Worm (Caenorhabditis elegans): ENCODE data around the gene rpl-35.

Gene rpl-35

DNA sequence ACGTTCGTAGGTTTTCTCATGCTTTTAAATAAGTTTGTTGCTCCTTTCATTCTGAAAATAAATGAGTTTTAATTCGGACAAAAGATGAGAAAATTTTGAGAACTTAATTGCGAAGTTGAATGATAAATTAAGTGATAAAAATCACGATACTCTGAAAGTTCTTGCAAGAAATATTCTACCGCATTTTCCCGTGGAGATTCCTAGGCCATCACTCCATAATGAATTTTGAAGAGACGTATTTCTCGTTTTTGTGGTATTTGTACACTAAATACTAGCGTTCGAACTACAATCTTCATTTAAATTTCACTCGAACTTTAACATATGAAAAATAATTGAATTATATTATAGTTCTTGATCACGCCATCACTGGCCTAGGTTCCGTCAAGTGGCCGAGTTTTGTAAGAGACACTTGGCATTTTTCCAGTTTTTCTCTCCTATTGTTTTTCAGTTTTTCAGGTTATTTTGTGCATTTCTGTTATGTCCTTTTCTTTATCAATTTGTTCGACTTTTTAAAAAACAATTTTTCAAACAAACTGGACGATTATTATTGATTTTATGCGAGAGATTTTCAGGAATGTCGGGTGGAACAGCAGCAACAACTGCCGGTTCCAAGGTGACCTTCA lies 3.6 kb downstream of the rpl-35 start, which contains the start of the genes coq-5 and ufm-1 (continued):
- TF ChIP-seq mep-1 (tag; optimal IDR thresholded peaks at IDR 0.05): peak; percentile 1

DNA sequence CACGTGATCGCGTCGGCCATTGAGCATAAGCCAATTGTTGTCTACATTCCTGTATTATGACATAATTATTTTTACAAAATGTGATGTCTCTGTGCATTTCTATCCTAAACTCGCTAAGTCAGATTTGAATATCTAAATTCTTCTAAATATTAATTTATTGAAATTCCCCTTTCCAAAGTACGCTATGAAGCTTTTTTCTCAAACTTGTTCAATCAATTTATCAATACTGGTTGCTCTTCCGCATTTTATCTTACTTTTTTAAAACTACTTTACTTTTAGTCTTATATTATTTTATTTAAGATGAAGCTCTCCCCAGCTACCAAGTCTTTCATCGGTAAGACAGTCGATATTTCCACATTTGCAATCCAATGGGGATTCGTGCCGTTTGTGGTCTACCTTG lies 4.4 kb downstream of the rpl-35 start, which contains the start of gene tomm-7:
tomm-7 (plus strand) TSS at position 301 of the 400 bp plus-strand sequence.
- no peak for TF ChIP-seq F26F4.8 (GFP tag; conservative IDR thresholded peaks at IDR 0.05)
- no peak for TF ChIP-seq mdl-1 (tag; optimal IDR thresholded peaks at IDR 0.05)
- TF ChIP-seq tra-1 (GFP tag; IDR thresholded peaks at IDR 0.05): no peak
- TF ChIP-seq T20F7.1 (GFP tag; optimal IDR thresholded peaks at IDR 0.05): no peak
- no peak for TF ChIP-seq ceh-82 (tag; optimal IDR thresholded peaks at IDR 0.05)
- TF ChIP-seq unc-130 (GFP tag; optimal IDR thresholded peaks at IDR 0.05): no peak
- TF ChIP-seq snpc-1.2 (GFP tag; IDR thresholded peaks at IDR 0.05): no peak
- no peak for TF ChIP-seq dmd-9 (GFP tag; IDR thresholded peaks at IDR 0.05)
- TF ChIP-seq jun-1 (tag; optimal IDR thresholded peaks at IDR 0.05): no peak

DNA sequence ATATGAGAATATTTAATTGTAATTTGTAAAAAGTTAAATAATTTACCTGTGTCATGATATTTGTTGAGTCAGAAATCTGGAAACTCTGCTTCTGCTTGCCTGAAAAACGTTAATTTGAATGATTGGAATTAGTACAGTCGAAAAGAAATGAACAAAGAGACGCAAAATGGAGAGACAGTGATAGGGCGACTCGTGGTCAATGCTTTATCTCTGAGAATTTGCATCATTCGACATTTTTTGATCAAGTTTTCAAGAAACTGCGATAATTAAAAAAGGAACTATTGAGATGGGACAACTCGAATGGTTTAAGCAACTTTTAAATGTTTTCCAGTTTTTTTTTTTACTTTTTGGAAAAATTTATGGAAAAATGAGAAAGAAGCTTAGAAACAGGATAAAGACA lies 6.0 kb downstream of the rpl-35 start, which contains the start of gene cuc-1:
cuc-1 (minus strand) TSS at position 101 of the 400 bp plus-strand sequence.
- TF ChIP-seq egl-27 (tag; optimal IDR thresholded peaks at IDR 0.05) (no peak), F49E8.2 (tag; optimal IDR thresholded peaks at IDR 0.05; ENCODE audit: borderline replicate concordance) (no peak), ceh-44 (GFP tag; IDR thresholded peaks at IDR 0.05) (no peak), T26A8.4 (GFP tag; IDR thresholded peaks at IDR 0.05) (no peak), ama-1 (optimal IDR thresholded peaks at IDR 0.05) (no peak), daf-16 (GFP tag; optimal IDR thresholded peaks at IDR 0.05) (no peak), daf-16 (tag; optimal IDR thresholded peaks at IDR 0.05) (peak; percentile 5), php-3 (GFP tag; IDR thresholded peaks at IDR 0.05) (no peak), pha-4 (GFP tag; IDR thresholded peaks at IDR 0.05) (no peak), pha-4 (tag; optimal IDR thresholded peaks at IDR 0.05) (no peak), T20F7.1 (GFP tag; optimal IDR thresholded peaks at IDR 0.05) (no peak), hlh-11 (tag; optimal IDR thresholded peaks at IDR 0.05) (peak; percentile 3), nhr-102 (tag; optimal IDR thresholded peaks at IDR 0.05) (no peak), madf-9 (GFP tag; conservative IDR thresholded peaks at IDR 0.05) (no peak), hlh-30 (tag; optimal IDR thresholded peaks at IDR 0.05; ENCODE audit: insufficient read depth) (peak; percentile 31), dmd-8 (GFP tag; IDR thresholded peaks at IDR 0.05) (no peak)

DNA sequence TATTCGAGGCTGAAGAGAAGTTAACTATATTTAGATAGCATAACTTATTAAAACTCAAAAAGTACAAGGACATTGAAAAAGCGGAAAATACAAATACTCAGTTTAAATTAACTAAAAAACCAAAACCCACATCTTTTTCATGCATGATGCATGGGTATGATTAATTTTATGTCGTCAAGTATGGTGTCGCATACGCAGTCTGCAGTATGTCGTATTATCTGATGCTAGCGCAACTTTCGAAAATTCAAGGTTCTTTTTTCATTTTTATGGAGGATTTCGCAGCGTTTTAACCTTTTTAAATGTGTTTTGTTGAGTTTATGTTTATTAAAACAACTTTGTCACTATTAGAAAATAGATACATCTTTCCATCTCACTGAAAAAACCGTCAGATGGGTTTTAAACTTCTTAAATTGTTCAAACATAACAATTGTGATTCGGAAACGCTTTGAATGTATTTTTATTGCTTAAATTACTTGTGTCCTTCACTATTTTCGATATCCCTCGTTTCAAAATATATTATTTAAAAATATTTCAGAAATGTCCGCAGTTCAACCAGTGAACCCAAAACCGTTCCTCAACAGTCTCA lies 6.7 kb downstream of the rpl-35 start, which contains the start of gene snr-5:
snr-5 (plus strand) TSS at position 536 of the 586 bp plus-strand sequence.
- TF ChIP-seq mxl-3 (GFP tag; optimal IDR thresholded peaks at IDR 0.05): no peak
- TF ChIP-seq lsy-2 (tag; optimal IDR thresholded peaks at IDR 0.05): peak in 1 of 2 experiments; percentile 46
- TF ChIP-seq T26A8.4 (GFP tag; IDR thresholded peaks at IDR 0.05): no peak
- TF ChIP-seq egl-27 (tag; optimal IDR thresholded peaks at IDR 0.05): no peak
- no peak for TF ChIP-seq daf-16 (GFP tag; optimal IDR thresholded peaks at IDR 0.05)
- peak; percentile 10 for TF ChIP-seq daf-16 (tag; optimal IDR thresholded peaks at IDR 0.05)
- no peak for TF ChIP-seq dmd-9 (GFP tag; IDR thresholded peaks at IDR 0.05)
- no peak for TF ChIP-seq lin-13 (GFP tag; optimal IDR thresholded peaks at IDR 0.05)
- peak; percentile 29 for TF ChIP-seq dpl-1 (GFP tag; optimal IDR thresholded peaks at IDR 0.05)
- no peak for TF ChIP-seq pha-4 (GFP tag; IDR thresholded peaks at IDR 0.05)
- TF ChIP-seq pha-4 (tag; optimal IDR thresholded peaks at IDR 0.05): no peak
- no peak for TF ChIP-seq lin-29 (GFP tag; IDR thresholded peaks at IDR 0.05)
- TF ChIP-seq arid-1 (GFP tag; conservative IDR thresholded peaks at IDR 0.05): no peak
- no peak for TF ChIP-seq jun-1 (tag; optimal IDR thresholded peaks at IDR 0.05)
- TF ChIP-seq Y48G9A.11 (GFP tag; IDR thresholded peaks at IDR 0.05): no peak
- TF ChIP-seq zip-11 (GFP tag; IDR thresholded peaks at IDR 0.05): no peak
- TF ChIP-seq nhr-111 (GFP tag; optimal IDR thresholded peaks at IDR 0.05): no peak
- TF ChIP-seq spr-1 (tag; optimal IDR thresholded peaks at IDR 0.05): no peak
- no peak for TF ChIP-seq duxl-1 (tag; optimal IDR thresholded peaks at IDR 0.05; ENCODE audit: poor library complexity)
- TF ChIP-seq Y75B8A.6 (GFP tag; IDR thresholded peaks at IDR 0.05): no peak
- no peak for TF ChIP-seq daf-19 (GFP tag; conservative IDR thresholded peaks at IDR 0.05)
- no peak for TF ChIP-seq pqm-1 (tag; optimal IDR thresholded peaks at IDR 0.05)
- TF ChIP-seq mes-2 (tag; optimal IDR thresholded peaks at IDR 0.05; ENCODE audit: poor library complexity, severe bottlenecking): peak; percentile 48
- no peak for TF ChIP-seq nhr-48 (tag; optimal IDR thresholded peaks at IDR 0.05)

All from whole organism, L4 larva.